Worm (Caenorhabditis elegans): ENCODE data around the gene flh-1.

ce11 chrIV:9216437-9216836, 47.6 kb downstream of the flh-1 start:
- TF ChIP-seq dao-5 (tag; optimal IDR thresholded peaks at IDR 0.05) (no peak), him-1 (tag; optimal IDR thresholded peaks at IDR 0.05) (no peak)
